Fruit fly (Drosophila melanogaster): ENCODE results near the gene pcx.
A peak's percentile ranks its signal among the peaks of the same experiment; 100 is the strongest.

Gene pcx

DNA sequence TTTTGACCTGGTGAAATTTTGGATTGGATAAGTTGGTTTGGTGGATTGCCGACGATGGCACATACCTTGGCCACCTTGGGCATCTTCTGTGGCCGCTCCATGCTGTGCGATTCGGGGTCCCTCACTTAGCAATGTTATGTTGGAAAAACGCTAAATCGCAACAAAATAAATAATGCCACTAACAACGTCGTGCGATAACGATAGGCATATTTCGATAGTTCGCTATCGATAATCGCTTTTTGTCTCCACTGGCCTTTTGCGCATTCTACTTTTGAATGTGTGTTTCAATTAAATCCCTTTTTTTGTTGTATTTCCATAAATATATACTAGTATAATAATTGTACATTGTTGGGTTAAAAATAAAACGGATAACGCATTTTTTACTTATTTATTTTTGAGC lies 24.7 kb downstream of the pcx start, which contains the start of gene crn (continued):
- TF ChIP-seq Deaf1 (tag; optimal IDR thresholded peaks at IDR 0.05), result no peak
- TF ChIP-seq Abd-B (GFP tag; optimal IDR thresholded peaks at IDR 0.05), result no peak
- TF ChIP-seq Dp (GFP tag; optimal IDR thresholded peaks at IDR 0.05), result peak; percentile 28
- TF ChIP-seq Sox102F (GFP tag; optimal IDR thresholded peaks at IDR 0.05), result no peak
- TF ChIP-seq CG31224 (GFP tag; IDR thresholded peaks at IDR 0.05), result no peak
- no peak for TF ChIP-seq B-H1 (GFP tag; IDR thresholded peaks at IDR 0.05)
- TF ChIP-seq CG30020 (tag; optimal IDR thresholded peaks at IDR 0.05), result peak; percentile 43
- TF ChIP-seq Usf (GFP tag; optimal IDR thresholded peaks at IDR 0.05), result no peak
- TF ChIP-seq Pdp1 (GFP tag; optimal IDR thresholded peaks at IDR 0.05), result no peak
- no peak for TF ChIP-seq CG2120 (GFP tag; optimal IDR thresholded peaks at IDR 0.05)
- TF ChIP-seq CG14050 (GFP tag; IDR thresholded peaks at IDR 0.05), result no peak
- no peak for TF ChIP-seq tx (GFP tag; optimal IDR thresholded peaks at IDR 0.05)
- no peak for TF ChIP-seq pum (GFP tag; optimal IDR thresholded peaks at IDR 0.05)
- no peak for TF ChIP-seq gt (GFP tag; IDR thresholded peaks at IDR 0.05)
- TF ChIP-seq wek (GFP tag; optimal IDR thresholded peaks at IDR 0.05), result no peak
- no peak for TF ChIP-seq HHEX (GFP tag; optimal IDR thresholded peaks at IDR 0.05)
- TF ChIP-seq CG8944 (GFP tag; optimal IDR thresholded peaks at IDR 0.05), result no peak
- TF ChIP-seq B-H2 (GFP tag; optimal IDR thresholded peaks at IDR 0.05), result no peak
- TF ChIP-seq nerfin-1 (tag; optimal IDR thresholded peaks at IDR 0.05), result no peak
- no peak for TF ChIP-seq E2f1 (GFP tag; IDR thresholded peaks at IDR 0.05)
- TF ChIP-seq rib (GFP tag; IDR thresholded peaks at IDR 0.05), result no peak
- TF ChIP-seq CG7357 (GFP tag; IDR thresholded peaks at IDR 0.05), result peak; percentile 83
- no peak for TF ChIP-seq CG12391 (tag; optimal IDR thresholded peaks at IDR 0.05)
- no peak for TF ChIP-seq Dbx (GFP tag; IDR thresholded peaks at IDR 0.05)
- peak; percentile 34 for TF ChIP-seq pzg (GFP tag; optimal IDR thresholded peaks at IDR 0.05)
- peak; percentile 70 for TF ChIP-seq CG13287 (GFP tag; IDR thresholded peaks at IDR 0.05; ENCODE audit: partially characterized antibody)
- TF ChIP-seq Elba2 (GFP tag; optimal IDR thresholded peaks at IDR 0.05), result no peak
- no peak for TF ChIP-seq Oaz (GFP tag; IDR thresholded peaks at IDR 0.05)
- no peak for TF ChIP-seq eve (GFP tag; optimal IDR thresholded peaks at IDR 0.05)
- no peak for TF ChIP-seq Camta (GFP tag; optimal IDR thresholded peaks at IDR 0.05)
- no peak for TF ChIP-seq cg (GFP tag; optimal IDR thresholded peaks at IDR 0.05)
- TF ChIP-seq CG7372 (GFP tag; IDR thresholded peaks at IDR 0.05), result no peak
- TF ChIP-seq Drgx (GFP tag; IDR thresholded peaks at IDR 0.05), result no peak
- TF ChIP-seq knrl (GFP tag; IDR thresholded peaks at IDR 0.05; ENCODE audit: partially characterized antibody), result peak; percentile 46; the same call in 1 of the 3 replicates
- TF ChIP-seq CG15269 (tag; optimal IDR thresholded peaks at IDR 0.05), result no peak
- peak; percentile 77; the same call in 2 of the 3 replicates for TF ChIP-seq Opbp (GFP tag; IDR thresholded peaks at IDR 0.05; ENCODE audit: partially characterized antibody)
- no peak for TF ChIP-seq CG8765 (GFP tag; IDR thresholded peaks at IDR 0.05)
- peak; percentile 73 for TF ChIP-seq CG14860 (GFP tag; IDR thresholded peaks at IDR 0.05; ENCODE audit: partially characterized antibody)
- TF ChIP-seq Atf-2 (GFP tag; optimal IDR thresholded peaks at IDR 0.05), result no peak
- TF ChIP-seq CG10565 (GFP tag; optimal IDR thresholded peaks at IDR 0.05), result no peak
- TF ChIP-seq Ravus (GFP tag; IDR thresholded peaks at IDR 0.05), result no peak
- peak; percentile 40 for TF ChIP-seq stwl (tag; optimal IDR thresholded peaks at IDR 0.05)
- no peak for TF ChIP-seq CG30403 (GFP tag; optimal IDR thresholded peaks at IDR 0.05)
- no peak for TF ChIP-seq HLH3B (GFP tag; IDR thresholded peaks at IDR 0.05)
- peak; percentile 6 for TF ChIP-seq CG14710 (tag; optimal IDR thresholded peaks at IDR 0.05)
- no peak for TF ChIP-seq nom (GFP tag; optimal IDR thresholded peaks at IDR 0.05)
- TF ChIP-seq hb (GFP tag; IDR thresholded peaks at IDR 0.05; ENCODE audit: partially characterized antibody), result peak; percentile 79; the same call in 2 of the 3 replicates
- TF ChIP-seq onecut (GFP tag; IDR thresholded peaks at IDR 0.05), result no peak
- TF ChIP-seq Mes4 (GFP tag; optimal IDR thresholded peaks at IDR 0.05), result no peak
- no peak for TF ChIP-seq sc (optimal IDR thresholded peaks at IDR 0.05)
- TF ChIP-seq sc (GFP tag; optimal IDR thresholded peaks at IDR 0.05), result no peak
